Fruit fly (Drosophila melanogaster): ENCODE measurements around the gene Oseg5.

dm6 chr2L:20795774-20796173, 39.9 kb downstream of the Oseg5 start:
- TF ChIP-seq CG1620 (GFP tag; optimal IDR thresholded peaks at IDR 0.05) (no peak), cnc (optimal IDR thresholded peaks at IDR 0.05) (no peak), cic (GFP tag; optimal IDR thresholded peaks at IDR 0.05) (no peak)
